Worm (Caenorhabditis elegans) whole organism, L1 larva: Measurements from ENCODE around the gene F46C5.6.

Experiments
- F16B12.6 ChIP-seq: fragments of 150-350 bp; optimal IDR thresholded peaks from 2 replicates; lab custom pipeline; 2014; ENCODE audit warnings: missing biosample characterization, missing genetic modification characterization
- Y116A8C.19 ChIP-seq: sonication (generic microtip); optimal IDR thresholded peaks from 2 replicates; lab custom pipeline; 2016; ENCODE audit warnings: missing compliant biosample characterization, missing genetic modification characterization, borderline replicate concordance
- alr-1 ChIP-seq: fragments of 200-800 bp; sonication (Bioruptor generic); optimal IDR thresholded peaks from 2 replicates; lab custom pipeline; 2018; ENCODE audit warnings: borderline replicate concordance, mild to moderate bottlenecking, missing genetic modification characterization, missing compliant biosample characterization
- ama-1 ChIP-seq: fragments of 150-350 bp; optimal IDR thresholded peaks from 2 replicates; lab custom pipeline; 2014
- blmp-1 ChIP-seq: fragments of 150-350 bp; optimal IDR thresholded peaks from 2 replicates; lab custom pipeline; 2014; ENCODE audit warnings: missing biosample characterization, missing genetic modification characterization
- ceh-88 ChIP-seq: fragments of 200-800 bp; sonication (Bioruptor generic); IDR thresholded peaks from 2 replicates; pipeline ENCODE4 v1.3.6; 2022; ENCODE audit warnings: missing genetic modification characterization, missing compliant biosample characterization
- dpl-1 ChIP-seq, 3 experiments: fragments of 150-350 bp in 2 of 3; sonication (generic microtip) in 1 of 3; optimal IDR thresholded peaks; 2 replicates each; lab custom pipeline; 2014 to 2017; ENCODE audit warnings: missing biosample characterization in 3 of 3, missing genetic modification characterization in 3 of 3, missing genetic modification reagents in 3 of 3
- efl-1 ChIP-seq, 4 experiments: fragments of 150-350 bp; optimal IDR thresholded peaks in 3 of 4; peaks in 1 of 4; 1 replicate in 1 of 4; 2 replicates in 3 of 4; lab custom pipeline; 2014; ENCODE audit warnings: missing biosample characterization in 2 of 4, missing genetic modification characterization in 2 of 4, missing genetic modification reagents in 2 of 4
- egl-13 ChIP-seq: sonication (generic microtip); optimal IDR thresholded peaks from 2 replicates; lab custom pipeline; 2016; ENCODE audit warnings: missing genotype, missing genetic modification reagents, missing genetic modification characterization, missing compliant biosample characterization
- egl-27 ChIP-seq, 2 experiments: fragments of 150-350 bp in 1 of 2; sonication (generic microtip); optimal IDR thresholded peaks; 3 replicates each; lab custom pipeline; 2017 to 2018; ENCODE audit warnings: missing biosample characterization in 2 of 2, missing genetic modification characterization in 2 of 2, missing genetic modification reagents in 2 of 2
- elt-3 ChIP-seq, 6 experiments: fragments of 150-350 bp in 1 of 6; sonication (generic microtip); optimal IDR thresholded peaks; 2 replicates each; lab custom pipeline; 2017 to 2018; ENCODE audit warnings: missing biosample characterization in 6 of 6, missing genetic modification characterization in 6 of 6, inconsistent platforms in 1 of 6
- fkh-4 ChIP-seq: sonication (generic microtip); optimal IDR thresholded peaks from 2 replicates; lab custom pipeline; 2016; ENCODE audit warnings: missing compliant biosample characterization, missing genetic modification characterization, borderline replicate concordance
- fkh-8 ChIP-seq: sonication (generic microtip); optimal IDR thresholded peaks from 2 replicates; lab custom pipeline; 2016; ENCODE audit warnings: mild to moderate bottlenecking, missing genetic modification characterization, missing compliant biosample characterization
- grh-1 ChIP-seq: fragments of 200-800 bp; sonication (Bioruptor generic); IDR thresholded peaks from 2 replicates; pipeline ENCODE4 v1.3.6; 2022; ENCODE audit warnings: missing genetic modification reagents, missing genetic modification characterization, missing compliant biosample characterization
- hlh-17 ChIP-seq: fragments of 200-800 bp; sonication (Bioruptor generic); optimal IDR thresholded peaks from 2 replicates; lab custom pipeline; 2018; ENCODE audit warnings: missing genetic modification characterization, mild to moderate bottlenecking, missing compliant biosample characterization, moderate library complexity, borderline replicate concordance
- hlh-4 ChIP-seq: sonication (generic microtip); optimal IDR thresholded peaks from 2 replicates; lab custom pipeline; 2016; ENCODE audit warnings: mild to moderate bottlenecking, missing genetic modification characterization, missing compliant biosample characterization
- hpl-2 ChIP-seq: fragments of 150-350 bp; optimal IDR thresholded peaks from 2 replicates; lab custom pipeline; 2014; ENCODE audit warnings: missing biosample characterization, missing genetic modification reagents, missing genetic modification characterization
- isw-1 ChIP-seq: fragments of 200-800 bp; sonication (Bioruptor generic); IDR thresholded peaks from 2 replicates; pipeline ENCODE4 v1.3.6; 2022; ENCODE audit warnings: missing genetic modification characterization, missing compliant biosample characterization
- lin-14 ChIP-seq: fragments of 200-800 bp; sonication (Bioruptor generic); optimal IDR thresholded peaks from 2 replicates; lab custom pipeline; 2018; ENCODE audit warnings: mild to moderate bottlenecking, missing genetic modification characterization, moderate library complexity, missing compliant biosample characterization
- lin-35 ChIP-seq, 2 experiments: fragments of 150-350 bp; optimal IDR thresholded peaks; 2 replicates each; lab custom pipeline; 2014; ENCODE audit warnings: missing biosample characterization in 2 of 2, missing genetic modification characterization in 2 of 2, missing genetic modification reagents in 2 of 2
- lin-39 ChIP-seq: fragments of 150-350 bp; optimal IDR thresholded peaks from 2 replicates; lab custom pipeline; 2014; ENCODE audit warnings: missing biosample characterization, missing genetic modification reagents, missing genetic modification characterization
- lir-3 ChIP-seq: sonication (generic microtip); optimal IDR thresholded peaks from 2 replicates; lab custom pipeline; 2016; ENCODE audit warnings: mild to moderate bottlenecking, missing genetic modification characterization, moderate library complexity, missing compliant biosample characterization; ENCODE audit not compliant: poor library complexity
- lsy-2 ChIP-seq, 2 experiments: fragments of 150-350 bp; optimal IDR thresholded peaks; 2 replicates each; lab custom pipeline; 2014; ENCODE audit warnings: missing biosample characterization in 2 of 2, missing genetic modification characterization in 2 of 2
- mab-9 ChIP-seq: fragments of 200-800 bp; sonication (Bioruptor generic); IDR thresholded peaks from 2 replicates; pipeline ENCODE4 v1.3.6; 2022; ENCODE audit warnings: missing genetic modification reagents, missing genetic modification characterization, missing compliant biosample characterization
- mef-2 ChIP-seq: fragments of 150-350 bp; optimal IDR thresholded peaks from 2 replicates; lab custom pipeline; 2014; ENCODE audit warnings: missing biosample characterization, missing genetic modification characterization
- nhr-11 ChIP-seq: fragments of 150-350 bp; optimal IDR thresholded peaks from 2 replicates; lab custom pipeline; 2014; ENCODE audit warnings: missing biosample characterization, missing genetic modification characterization
- nhr-19 ChIP-seq: fragments of 200-800 bp; sonication (Bioruptor generic); conservative IDR thresholded peaks from 2 replicates; pipeline ENCODE4 v1.3.6; 2022; ENCODE audit warnings: missing genetic modification characterization, missing compliant biosample characterization
- nhr-20 ChIP-seq: sonication (generic microtip); optimal IDR thresholded peaks from 2 replicates; lab custom pipeline; 2016; ENCODE audit warnings: mild to moderate bottlenecking, missing genetic modification characterization, missing compliant biosample characterization
- nhr-28 ChIP-seq: fragments of 150-350 bp; optimal IDR thresholded peaks from 2 replicates; lab custom pipeline; 2014; ENCODE audit warnings: missing biosample characterization, missing genetic modification characterization
- nhr-47 ChIP-seq: sonication (generic microtip); optimal IDR thresholded peaks from 2 replicates; lab custom pipeline; 2016; ENCODE audit warnings: mild to moderate bottlenecking, missing genetic modification characterization, moderate library complexity, missing compliant biosample characterization
- nhr-71 ChIP-seq: sonication (generic microtip); optimal IDR thresholded peaks from 2 replicates; lab custom pipeline; 2016; ENCODE audit warnings: mild to moderate bottlenecking, missing genetic modification characterization, moderate library complexity, missing compliant biosample characterization
- nhr-77 ChIP-seq: fragments of 150-350 bp; optimal IDR thresholded peaks from 2 replicates; lab custom pipeline; 2014; ENCODE audit warnings: missing biosample characterization, missing genetic modification characterization
- nhr-84 ChIP-seq: sonication (generic microtip); optimal IDR thresholded peaks from 2 replicates; lab custom pipeline; 2017; ENCODE audit warnings: missing biosample characterization, missing genetic modification characterization
- nhr-85 ChIP-seq: sonication (generic microtip); peaks from one replicate; lab custom pipeline; 2016; ENCODE audit warnings: missing genetic modification characterization, inconsistent platforms, missing compliant biosample characterization
- nhr-90 ChIP-seq: sonication (generic microtip); optimal IDR thresholded peaks from 2 replicates; lab custom pipeline; 2016; ENCODE audit warnings: mild to moderate bottlenecking, missing genetic modification characterization, missing compliant biosample characterization; ENCODE audit not compliant: poor library complexity
- pag-3 ChIP-seq: sonication (generic microtip); optimal IDR thresholded peaks from 2 replicates; lab custom pipeline; 2017; ENCODE audit warnings: missing genetic modification characterization, mild to moderate bottlenecking, missing compliant biosample characterization, antibody characterized with exemption, borderline replicate concordance; ENCODE audit not compliant: insufficient read depth
- rnt-1 ChIP-seq: sonication (generic microtip); optimal IDR thresholded peaks from 2 replicates; lab custom pipeline; 2016; ENCODE audit warnings: mild to moderate bottlenecking, missing genetic modification characterization, moderate library complexity, missing compliant biosample characterization
- skn-1 ChIP-seq: fragments of 150-350 bp; optimal IDR thresholded peaks from 2 replicates; lab custom pipeline; 2014; ENCODE audit warnings: missing biosample characterization, missing genetic modification characterization
- snu-23 ChIP-seq: sonication (generic microtip); optimal IDR thresholded peaks from 2 replicates; lab custom pipeline; 2016; ENCODE audit warnings: missing genetic modification characterization, missing compliant biosample characterization
- swsn-7 ChIP-seq: sonication (generic microtip); optimal IDR thresholded peaks from 2 replicates; lab custom pipeline; 2016; ENCODE audit warnings: missing genetic modification characterization, missing compliant biosample characterization
- tlp-1 ChIP-seq: fragments of 150-350 bp; optimal IDR thresholded peaks from 2 replicates; lab custom pipeline; 2014; ENCODE audit warnings: missing biosample characterization, missing genetic modification characterization
- unc-86 ChIP-seq: sonication (generic microtip); optimal IDR thresholded peaks from 2 replicates; lab custom pipeline; 2016; ENCODE audit warnings: missing genetic modification characterization, missing compliant biosample characterization
- unc-98 ChIP-seq: fragments of 200-800 bp; sonication (Bioruptor generic); IDR thresholded peaks from 2 replicates; pipeline ENCODE4 v1.3.6; 2022; ENCODE audit warnings: missing genetic modification characterization, missing compliant biosample characterization
- xbp-1 ChIP-seq: sonication (generic microtip); optimal IDR thresholded peaks from 2 replicates; lab custom pipeline; 2016; ENCODE audit warnings: missing genetic modification characterization, missing compliant biosample characterization
- zag-1 ChIP-seq: fragments of 150-350 bp; optimal IDR thresholded peaks from 2 replicates; lab custom pipeline; 2014; ENCODE audit warnings: missing biosample characterization, missing genetic modification characterization
- zip-4 ChIP-seq: fragments of 200-800 bp; sonication (Bioruptor generic); optimal IDR thresholded peaks from 2 replicates; lab custom pipeline; 2018; ENCODE audit warnings: mild to moderate bottlenecking, missing genetic modification characterization, moderate library complexity, missing compliant biosample characterization
- ztf-11 ChIP-seq, 2 experiments: sonication (generic microtip); optimal IDR thresholded peaks; 2 replicates each; lab custom pipeline; 2016 to 2017; ENCODE audit warnings: missing genetic modification characterization in 2 of 2, missing biosample characterization in 1 of 2, missing compliant biosample characterization in 1 of 2
- ztf-4 ChIP-seq: fragments of 150-350 bp; optimal IDR thresholded peaks from 2 replicates; lab custom pipeline; 2014; ENCODE audit warnings: missing biosample characterization, missing genetic modification characterization

The F46C5.6 gene

ce11 chrII:8818257-8818656 lies 26.1 kb downstream of the F46C5.6 start (continued):
- no peak for TF ChIP-seq nhr-77
- peak; percentile 71 for TF ChIP-seq nhr-20
- peak; percentile 96 for TF ChIP-seq nhr-85 (tag; lab: Kevin White, UChicago)
- TF ChIP-seq tlp-1 (tag; lab: Kevin White, UChicago) = no peak
- no peak for TF ChIP-seq xbp-1 (tag; lab: Kevin White, UChicago)
- no peak for TF ChIP-seq nhr-84 (tag; lab: Kevin White, UChicago)
- TF ChIP-seq mef-2 (tag; lab: Kevin White, UChicago) = no peak
- TF ChIP-seq ama-1 (lab: Kevin White, UChicago) = no peak
- no peak for TF ChIP-seq lir-3 (tag; lab: Kevin White, UChicago)
- TF ChIP-seq ztf-4 (tag; lab: Kevin White, UChicago) = no peak
- no peak for TF ChIP-seq skn-1 (tag; lab: Kevin White, UChicago)
- TF ChIP-seq fkh-4 (tag; lab: Kevin White, UChicago) = no peak
- no peak for TF ChIP-seq zip-4 (GFP tag; lab: Kevin White, UChicago)
- TF ChIP-seq pag-3 (tag; lab: Kevin White, UChicago) = no peak
- TF ChIP-seq egl-27 (tag; optimal IDR thresholded peaks at IDR 0.05; lab: Kevin White, UChicago) = no peak
- no peak for TF ChIP-seq F16B12.6 (tag; lab: Kevin White, UChicago)
- TF ChIP-seq nhr-47 (tag; lab: Kevin White, UChicago) = peak; percentile 30
- peak in 1 of 2 experiments; percentile 29 for TF ChIP-seq lsy-2 (tag; optimal IDR thresholded peaks at IDR 0.05; lab: Kevin White, UChicago)
- peak in 1 of 2 experiments; percentile 47 for TF ChIP-seq lin-35 (GFP tag; optimal IDR thresholded peaks at IDR 0.05; lab: Kevin White, UChicago)
- TF ChIP-seq ceh-88 (GFP tag; lab: Robert Waterston, UW) = no peak
- no peak for TF ChIP-seq rnt-1 (tag; lab: Kevin White, UChicago)
- TF ChIP-seq unc-86 = no peak
- TF ChIP-seq hlh-4 (tag; lab: Kevin White, UChicago) = no peak
- TF ChIP-seq efl-1 (optimal IDR thresholded peaks at IDR 0.05; lab: Kevin White, UChicago) = no peak
- TF ChIP-seq efl-1 (GFP tag; optimal IDR thresholded peaks at IDR 0.05 in 1 of 2; lab: Kevin White, UChicago) = peak in 1 of 2 experiments; percentile 91
- TF ChIP-seq nhr-11 (tag; lab: Kevin White, UChicago) = no peak
- TF ChIP-seq nhr-28 (tag; lab: Kevin White, UChicago) = no peak
- TF ChIP-seq mab-9 (GFP tag; lab: Robert Waterston, UW) = no peak
- 0 out of 2 replicates have a peak, but pooled peaks have one; percentile 8 for TF ChIP-seq grh-1 (GFP tag; lab: Robert Waterston, UW)
- no peak for TF ChIP-seq alr-1
- no peak for TF ChIP-seq zag-1 (tag; lab: Kevin White, UChicago)

ce11 chrII:8817225-8817624 lies 27.1 kb downstream of the F46C5.6 start:
- TF ChIP-seq efl-1 (optimal IDR thresholded peaks at IDR 0.05; lab: Kevin White, UChicago) = no peak
- peak in 1 of 2 experiments; percentile 49 for TF ChIP-seq efl-1 (GFP tag; optimal IDR thresholded peaks at IDR 0.05 in 1 of 2; lab: Kevin White, UChicago)
- peak; percentile 63 for TF ChIP-seq snu-23
- no peak for TF ChIP-seq lin-39 (tag; lab: Kevin White, UChicago)
- TF ChIP-seq lin-35 (GFP tag; optimal IDR thresholded peaks at IDR 0.05; lab: Kevin White, UChicago) = peak in 1 of 2 experiments; percentile 32
- peak; percentile 46 for TF ChIP-seq nhr-20
- TF ChIP-seq lsy-2 (tag; optimal IDR thresholded peaks at IDR 0.05; lab: Kevin White, UChicago) = peak in 1 of 2 experiments; percentile 24
- no peak for TF ChIP-seq nhr-84 (tag; lab: Kevin White, UChicago)
- peak; percentile 42 for TF ChIP-seq nhr-19 (GFP tag; lab: Robert Waterston, UW)
- peak; percentile 36 for TF ChIP-seq nhr-47 (tag; lab: Kevin White, UChicago)
- TF ChIP-seq dpl-1 (GFP tag; optimal IDR thresholded peaks at IDR 0.05; lab: Kevin White, UChicago) = no peak
- no peak for TF ChIP-seq egl-13 (tag; lab: Kevin White, UChicago)
- TF ChIP-seq ceh-88 (GFP tag; lab: Robert Waterston, UW) = no peak
- peak; percentile 74 for TF ChIP-seq nhr-85 (tag; lab: Kevin White, UChicago)
- TF ChIP-seq ztf-11 (tag; optimal IDR thresholded peaks at IDR 0.05; lab: Kevin White, UChicago) = no peak
- no peak for TF ChIP-seq unc-98 (GFP tag; lab: Robert Waterston, UW)
- TF ChIP-seq swsn-7 (tag; lab: Kevin White, UChicago) = no peak
- TF ChIP-seq blmp-1 (tag; lab: Kevin White, UChicago) = peak; percentile 32
- TF ChIP-seq Y116A8C.19 = no peak
- no peak for TF ChIP-seq fkh-8 (tag; lab: Kevin White, UChicago)
- TF ChIP-seq nhr-77 = no peak
- TF ChIP-seq hlh-17 = no peak
- TF ChIP-seq nhr-71 (tag; lab: Kevin White, UChicago) = peak; percentile 58
- peak in 2 of 6 experiments; percentile 39 to 66 for TF ChIP-seq elt-3 (tag; optimal IDR thresholded peaks at IDR 0.05; lab: Kevin White, UChicago)
- 0 out of 2 replicates have a peak, but pooled peaks have one; percentile 10 for TF ChIP-seq mab-9 (GFP tag; lab: Robert Waterston, UW)
- TF ChIP-seq isw-1 (GFP tag; lab: Robert Waterston, UW) = no peak
- peak; percentile 15 for TF ChIP-seq hpl-2
- peak; percentile 51 for TF ChIP-seq nhr-90 (tag; lab: Kevin White, UChicago)
- peak; percentile 14 for TF ChIP-seq lir-3 (tag; lab: Kevin White, UChicago)
- TF ChIP-seq lin-14 (GFP tag; lab: Kevin White, UChicago) = peak; percentile 25
